Fruit fly (Drosophila melanogaster): ENCODE measurements around the gene CG7079.

Gene CG7079

dm6 chr3R:21060430-21061245 lies 12.0 kb upstream of the CG7079 start, which contains the start of gene Mvl:
Mvl (minus strand) TSS chr3R:21060800.
- no peak for TF ChIP-seq fd85E (GFP tag; optimal IDR thresholded peaks at IDR 0.05)
- TF ChIP-seq Gug (GFP tag; IDR thresholded peaks at IDR 0.05): no peak
- TF ChIP-seq dac (GFP tag; optimal IDR thresholded peaks at IDR 0.05): no peak
- no peak for TF ChIP-seq cyc (GFP tag; optimal IDR thresholded peaks at IDR 0.05)
- TF ChIP-seq net (GFP tag; optimal IDR thresholded peaks at IDR 0.05): no peak
- TF ChIP-seq svp (GFP tag): peak; percentile 68
- TF ChIP-seq spab (GFP tag; optimal IDR thresholded peaks at IDR 0.05): no peak
- TF ChIP-seq CG1621 (tag; optimal IDR thresholded peaks at IDR 0.05): peak; percentile 25
- TF ChIP-seq CG10669 (GFP tag; optimal IDR thresholded peaks at IDR 0.05): no peak
- no peak for TF ChIP-seq Ets21C (GFP tag; optimal IDR thresholded peaks at IDR 0.05)
- no peak for TF ChIP-seq CG3919 (GFP tag; optimal IDR thresholded peaks at IDR 0.05)
- TF ChIP-seq Sox14 (GFP tag; optimal IDR thresholded peaks at IDR 0.05): peak; percentile 51
- peak; percentile 9 for TF ChIP-seq vri (GFP tag; optimal IDR thresholded peaks at IDR 0.05)
- peak; percentile 78 for TF ChIP-seq Eip78C (GFP tag)
- no peak for TF ChIP-seq dsx (GFP tag; optimal IDR thresholded peaks at IDR 0.05; ENCODE audit: poor library complexity, severe bottlenecking)
- no peak for TF ChIP-seq Hr4 (GFP tag; optimal IDR thresholded peaks at IDR 0.05)
- TF ChIP-seq lz (GFP tag; optimal IDR thresholded peaks at IDR 0.05): no peak
- TF ChIP-seq Eip75B (GFP tag; optimal IDR thresholded peaks at IDR 0.05): no peak
- TF ChIP-seq achi (GFP tag; optimal IDR thresholded peaks at IDR 0.05): peak; percentile 24
- TF ChIP-seq CG31627 (GFP tag; optimal IDR thresholded peaks at IDR 0.05): no peak
- peak; percentile 6 for TF ChIP-seq CG3032 (tag; optimal IDR thresholded peaks at IDR 0.05)
- no peak for TF ChIP-seq ss (GFP tag; optimal IDR thresholded peaks at IDR 0.05)

- no peak for TF ChIP-seq CG34406 (GFP tag; optimal IDR thresholded peaks at IDR 0.05)
- peak; percentile 8 for TF ChIP-seq Met (GFP tag; optimal IDR thresholded peaks at IDR 0.05)
- peak; percentile 47 for TF ChIP-seq vri (GFP tag; optimal IDR thresholded peaks at IDR 0.05)
- no peak for TF ChIP-seq CG6808 (GFP tag; optimal IDR thresholded peaks at IDR 0.05)
- no peak for TF ChIP-seq ss (GFP tag; optimal IDR thresholded peaks at IDR 0.05)
- no peak for TF ChIP-seq CG8632 (GFP tag; optimal IDR thresholded peaks at IDR 0.05)
- no peak for TF ChIP-seq dac (GFP tag; optimal IDR thresholded peaks at IDR 0.05)
- no peak for TF ChIP-seq CG9139 (GFP tag; optimal IDR thresholded peaks at IDR 0.05)
- TF ChIP-seq lz (GFP tag; optimal IDR thresholded peaks at IDR 0.05): no peak
- TF ChIP-seq CG6854 (GFP tag; optimal IDR thresholded peaks at IDR 0.05): no peak
- no peak for TF ChIP-seq fd59A (GFP tag; optimal IDR thresholded peaks at IDR 0.05)
- TF ChIP-seq CG6276 (GFP tag; optimal IDR thresholded peaks at IDR 0.05): no peak
- peak; percentile 17 for TF ChIP-seq Sox102F (GFP tag; optimal IDR thresholded peaks at IDR 0.05)
- TF ChIP-seq Smox (GFP tag; optimal IDR thresholded peaks at IDR 0.05): no peak
- no peak for TF ChIP-seq CG11902 (GFP tag; optimal IDR thresholded peaks at IDR 0.05)
- TF ChIP-seq fd85E (GFP tag; optimal IDR thresholded peaks at IDR 0.05): no peak
- peak; percentile 70 for TF ChIP-seq svp (GFP tag)
- peak; percentile 66 for TF ChIP-seq Eip78C (GFP tag)
- no peak for TF ChIP-seq CG10669 (GFP tag; optimal IDR thresholded peaks at IDR 0.05)
- TF ChIP-seq CG11762 (GFP tag; optimal IDR thresholded peaks at IDR 0.05; ENCODE audit: insufficient read depth): no peak
- TF ChIP-seq Ets21C (GFP tag; optimal IDR thresholded peaks at IDR 0.05): no peak
- no peak for TF ChIP-seq Hr38 (GFP tag; optimal IDR thresholded peaks at IDR 0.05)
- no peak for TF ChIP-seq CG16779 (tag; optimal IDR thresholded peaks at IDR 0.05)
- TF ChIP-seq pdm3 (GFP tag; optimal IDR thresholded peaks at IDR 0.05): no peak
- TF ChIP-seq CG6792 (GFP tag; optimal IDR thresholded peaks at IDR 0.05): no peak
- TF ChIP-seq dsx (GFP tag; optimal IDR thresholded peaks at IDR 0.05; ENCODE audit: poor library complexity, severe bottlenecking): no peak
- no peak for TF ChIP-seq Sox14 (GFP tag; optimal IDR thresholded peaks at IDR 0.05)
- TF ChIP-seq fkh (GFP tag; optimal IDR thresholded peaks at IDR 0.05): peak; percentile 42
- TF ChIP-seq spab (GFP tag; optimal IDR thresholded peaks at IDR 0.05): no peak
- no peak for TF ChIP-seq Ets96B (tag; optimal IDR thresholded peaks at IDR 0.05)
- no peak for TF ChIP-seq Lpt (GFP tag; optimal IDR thresholded peaks at IDR 0.05)
- TF ChIP-seq CG15336 (GFP tag; IDR thresholded peaks at IDR 0.05): no peak
Observed at dm6 chr3R:21059486-21060356, 11.1 kb upstream of the CG7079 start.
